Worm (Caenorhabditis elegans) whole organism, mixed stage, embryonic: ENCODE results near the gene rde-1.

Source experiments
- lsy-2 ChIP-seq: fragments of 150-350 bp; optimal IDR thresholded peaks from 2 replicates; lab custom pipeline; 2014; ENCODE audit warnings: missing biosample characterization, missing genetic modification characterization
- mab-5 ChIP-seq: fragments of 150-350 bp; optimal IDR thresholded peaks from 2 replicates; lab custom pipeline; 2014; ENCODE audit warnings: missing biosample characterization, missing genetic modification characterization
- mep-1 ChIP-seq: fragments of 150-350 bp; optimal IDR thresholded peaks from 2 replicates; lab custom pipeline; 2017; ENCODE audit warnings: missing biosample characterization, missing genetic modification reagents, missing genetic modification characterization, inconsistent platforms
- nhr-237 ChIP-seq: fragments of 150-350 bp; optimal IDR thresholded peaks from 2 replicates; lab custom pipeline; 2014; ENCODE audit warnings: missing biosample characterization, missing genetic modification characterization
- unc-39 ChIP-seq: fragments of 150-350 bp; optimal IDR thresholded peaks from 2 replicates; lab custom pipeline; 2014; ENCODE audit warnings: missing biosample characterization, missing genetic modification characterization

DNA sequence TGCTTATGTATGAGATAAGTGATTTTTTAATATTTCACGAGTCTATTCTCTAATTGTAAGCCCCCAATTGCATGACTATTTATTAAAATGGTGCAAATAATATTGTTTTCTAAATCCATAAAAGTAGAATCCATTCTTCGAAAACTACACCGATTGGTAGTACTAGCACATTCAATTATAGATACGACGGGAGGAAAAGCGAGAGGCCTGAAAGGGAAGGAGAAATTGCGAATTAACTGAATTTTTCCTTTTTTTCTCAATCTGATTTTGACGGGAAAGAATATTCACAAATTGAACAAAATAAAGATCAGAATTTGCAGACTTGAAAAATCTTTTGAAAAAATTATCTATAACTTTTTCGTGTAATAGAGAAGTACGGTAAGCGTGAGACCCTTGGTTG, 14.2 kb downstream of the rde-1 start:
- TF ChIP-seq mab-5 (tag; lab: Kevin White, UChicago) (no peak), nhr-237 (no peak), unc-39 (tag; lab: Kevin White, UChicago) (no peak), lsy-2 (tag; lab: Kevin White, UChicago) (no peak), mep-1 (tag; lab: Kevin White, UChicago) (no peak)
